Fruit fly (Drosophila melanogaster): ENCODE measurements around the gene CG8028.

Gene CG8028

DNA sequence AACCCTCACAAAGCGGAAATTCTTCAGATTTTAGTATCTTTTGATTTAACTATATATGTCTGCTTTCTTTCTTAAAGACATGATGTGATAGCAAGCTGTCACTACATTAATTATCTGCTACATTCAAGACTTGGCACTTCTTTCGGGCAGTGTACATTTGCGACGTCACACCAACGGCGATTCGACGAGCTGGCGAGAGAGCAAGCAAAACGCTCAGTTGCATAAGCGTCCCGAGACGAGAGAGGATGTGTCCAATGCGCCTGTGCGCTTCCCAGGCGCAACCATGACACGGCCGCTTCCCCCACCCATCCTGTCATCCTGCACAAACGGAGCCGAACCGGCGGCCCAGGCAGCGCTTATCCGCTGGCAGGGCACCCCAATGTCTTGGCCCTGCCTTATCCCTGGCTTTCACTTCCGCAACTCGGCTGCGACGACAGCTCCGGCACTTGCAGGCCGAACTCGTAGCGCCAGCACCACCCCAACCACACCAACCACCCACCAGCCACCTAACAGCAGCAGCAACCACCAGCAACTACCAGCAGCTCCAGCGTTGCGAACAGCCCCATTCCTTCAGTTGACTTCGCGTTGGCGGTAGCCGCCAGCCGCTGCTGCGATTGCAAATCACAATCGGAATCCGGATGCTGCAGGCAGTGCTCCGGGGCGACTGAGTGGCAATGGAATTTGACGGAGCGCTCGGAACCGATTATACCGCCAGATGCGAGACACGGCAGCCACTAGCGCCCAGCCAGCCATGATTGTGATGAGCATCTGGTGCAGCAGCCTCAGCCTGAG lies 31.5 kb downstream of the CG8028 start, which contains the start of gene Hs3st-B (continued):
- TF ChIP-seq psq (GFP tag; optimal IDR thresholded peaks at IDR 0.05) (no peak), Dek (tag; optimal IDR thresholded peaks at IDR 0.05) (no peak), Eip74EF (GFP tag; optimal IDR thresholded peaks at IDR 0.05) (no peak), emc (GFP tag; optimal IDR thresholded peaks at IDR 0.05) (no peak), BEAF-32 (GFP tag; optimal IDR thresholded peaks at IDR 0.05) (no peak), Scr (GFP tag; IDR thresholded peaks at IDR 0.05; ENCODE audit: partially characterized antibody) (no peak), unc-4 (GFP tag; IDR thresholded peaks at IDR 0.05; ENCODE audit: partially characterized antibody) (no peak), CG12391 (tag; optimal IDR thresholded peaks at IDR 0.05) (no peak), CG6813 (GFP tag; optimal IDR thresholded peaks at IDR 0.05) (no peak), CG32532 (GFP tag; IDR thresholded peaks at IDR 0.05) (no peak), Jarid2 (GFP tag; optimal IDR thresholded peaks at IDR 0.05) (no peak), CG8290 (GFP tag; optimal IDR thresholded peaks at IDR 0.05) (no peak), CG8290 (tag; optimal IDR thresholded peaks at IDR 0.05) (peak in 1 of 2 experiments; percentile 46), tgo (GFP tag; IDR thresholded peaks at IDR 0.05) (no peak), Abd-B (GFP tag; optimal IDR thresholded peaks at IDR 0.05) (no peak), chinmo (GFP tag; IDR thresholded peaks at IDR 0.05; ENCODE audit: partially characterized antibody) (no peak), CG2120 (GFP tag; optimal IDR thresholded peaks at IDR 0.05) (peak; percentile 32), Xbp1 (GFP tag; optimal IDR thresholded peaks at IDR 0.05) (peak; percentile 34), BtbVII (GFP tag; optimal IDR thresholded peaks at IDR 0.05) (no peak), CG9727 (GFP tag; optimal IDR thresholded peaks at IDR 0.05) (peak; percentile 34), Atf6 (GFP tag; IDR thresholded peaks at IDR 0.05) (0 out of 2 replicates have a peak, but pooled peaks have one; percentile 9), dmrt11E (tag; optimal IDR thresholded peaks at IDR 0.05) (no peak), HLH4C (GFP tag; IDR thresholded peaks at IDR 0.05; ENCODE audit: partially characterized antibody) (0 out of 3 replicates have a peak, but pooled peaks have one; percentile 24), CG17829 (tag; optimal IDR thresholded peaks at IDR 0.05) (peak; percentile 22), caup (GFP tag; optimal IDR thresholded peaks at IDR 0.05; ENCODE audit: severe bottlenecking) (no peak), CG31388 (GFP tag; optimal IDR thresholded peaks at IDR 0.05) (no peak), CG6254 (GFP tag; optimal IDR thresholded peaks at IDR 0.05) (no peak), CG12942 (GFP tag; optimal IDR thresholded peaks at IDR 0.05) (no peak), Dref (GFP tag; IDR thresholded peaks at IDR 0.05) (no peak), CG6654 (GFP tag; optimal IDR thresholded peaks at IDR 0.05) (no peak), Spps (tag; optimal IDR thresholded peaks at IDR 0.05) (no peak), Mes4 (GFP tag; optimal IDR thresholded peaks at IDR 0.05) (no peak), trh (GFP tag; optimal IDR thresholded peaks at IDR 0.05) (no peak)

DNA sequence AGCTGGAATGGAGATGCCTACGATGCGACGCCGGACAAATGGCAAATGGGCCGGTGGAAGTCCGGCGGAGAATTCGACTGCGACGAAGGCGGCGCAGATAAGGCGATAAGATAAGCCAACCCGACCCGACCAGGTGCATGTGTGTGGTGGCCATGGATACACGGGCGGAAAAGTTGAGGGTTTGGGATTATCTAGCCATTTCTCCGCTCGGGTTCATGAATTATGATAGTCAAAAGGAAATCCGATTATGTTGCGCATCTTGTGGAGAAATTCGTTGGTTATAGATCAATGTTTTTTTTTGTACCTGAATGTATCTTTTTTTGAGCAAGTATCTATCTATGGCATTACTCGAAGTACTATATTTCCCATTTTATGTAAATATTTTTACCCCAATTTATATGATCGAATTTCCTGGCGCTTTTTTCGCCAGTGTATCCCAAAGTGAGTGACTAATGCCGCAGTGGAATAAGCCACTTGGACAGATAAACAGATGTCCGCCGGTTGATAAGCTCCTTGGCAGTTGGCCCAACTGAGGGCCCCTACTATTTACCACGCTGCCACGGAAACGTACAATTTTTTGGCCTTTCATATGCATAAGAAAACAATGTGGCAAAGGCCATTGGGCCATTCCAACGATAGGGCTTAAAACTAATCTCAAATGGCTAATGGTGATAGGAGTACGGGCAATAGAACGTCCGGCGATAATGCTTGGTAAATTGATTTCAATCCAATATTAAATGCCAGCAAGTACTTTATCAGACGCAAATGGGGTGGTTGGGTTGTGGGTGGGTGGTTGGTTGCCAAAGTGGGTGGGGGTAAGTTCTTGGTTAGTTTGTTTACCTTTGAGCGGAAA lies 32.7 kb downstream of the CG8028 start, which contains the start of gene CG7992:
Gene CG7992, minus strand, starts transcription at position 51 of the 853 bp plus-strand sequence.
- TF ChIP-seq CG2202 (tag; optimal IDR thresholded peaks at IDR 0.05) = no peak
- TF ChIP-seq gt (GFP tag; IDR thresholded peaks at IDR 0.05) = no peak
- peak; percentile 70 for TF ChIP-seq CG30403 (GFP tag; optimal IDR thresholded peaks at IDR 0.05)
- TF ChIP-seq Dbx (GFP tag; IDR thresholded peaks at IDR 0.05) = 0 out of 3 replicates have a peak, but pooled peaks have one; percentile 32
- no peak for TF ChIP-seq psq (GFP tag; optimal IDR thresholded peaks at IDR 0.05)
- peak; percentile 51 for TF ChIP-seq GATAe (GFP tag; conservative IDR thresholded peaks at IDR 0.05)
- TF ChIP-seq CG11695 (GFP tag; IDR thresholded peaks at IDR 0.05) = peak; percentile 57; the same call in 2 of the 3 replicates
- no peak for TF ChIP-seq CG42726 (GFP tag; IDR thresholded peaks at IDR 0.05; ENCODE audit: partially characterized antibody)
- TF ChIP-seq CG10147 (GFP tag; optimal IDR thresholded peaks at IDR 0.05) = no peak
- no peak for TF ChIP-seq CG17612 (GFP tag; IDR thresholded peaks at IDR 0.05)
- TF ChIP-seq p53 (GFP tag; optimal IDR thresholded peaks at IDR 0.05) = peak; percentile 28
- TF ChIP-seq fd3F (GFP tag; optimal IDR thresholded peaks at IDR 0.05) = peak; percentile 21
- no peak for TF ChIP-seq CG1529 (GFP tag; optimal IDR thresholded peaks at IDR 0.05)
- TF ChIP-seq CG17385 (GFP tag; optimal IDR thresholded peaks at IDR 0.05) = peak; percentile 58
- peak; percentile 48 for TF ChIP-seq CG3847 (GFP tag; IDR thresholded peaks at IDR 0.05)
- peak; percentile 45 for TF ChIP-seq CG8089 (GFP tag; optimal IDR thresholded peaks at IDR 0.05)
